Fruit fly (Drosophila melanogaster) whole organism, prepupa: ENCODE data around the gene ea.
A peak's percentile ranks its signal among the peaks of the same experiment; 100 is the strongest.

Source experiments
- Blimp-1 ChIP-seq: fragments of 200-800 bp; sonication (Bioruptor generic); optimal IDR thresholded peaks from 3 replicates; lab custom pipeline; 2017; ENCODE audit warnings: missing biosample characterization, missing genetic modification characterization, mild to moderate bottlenecking, moderate library complexity, missing genetic modification reagents
- CG10631 ChIP-seq: fragments of 200-800 bp; sonication (Bioruptor generic); optimal IDR thresholded peaks from 2 replicates; lab custom pipeline; 2016; ENCODE audit warnings: missing biosample characterization, missing genetic modification characterization
- CG10669 ChIP-seq: fragments of 200-800 bp; sonication (Bioruptor generic); optimal IDR thresholded peaks from 3 replicates; lab custom pipeline; 2018; ENCODE audit warnings: missing biosample characterization, mild to moderate bottlenecking, missing genetic modification characterization, moderate library complexity
- CG1621 ChIP-seq: fragments of 200-800 bp; sonication (Bioruptor generic); optimal IDR thresholded peaks from 3 replicates; lab custom pipeline; 2018; ENCODE audit warnings: missing biosample characterization, mild to moderate bottlenecking, missing genetic modification characterization
- CG3032 ChIP-seq: fragments of 200-800 bp; optimal IDR thresholded peaks from 2 replicates; lab custom pipeline; 2019; ENCODE audit warnings: missing biosample characterization, mild to moderate bottlenecking, missing genetic modification characterization, moderate library complexity
- CG34406 ChIP-seq: fragments of 200-800 bp; sonication (Bioruptor generic); optimal IDR thresholded peaks from 3 replicates; lab custom pipeline; 2016; ENCODE audit warnings: missing biosample characterization, missing genetic modification characterization
- CG4318 ChIP-seq: fragments of 200-800 bp; sonication (Bioruptor generic); optimal IDR thresholded peaks from 3 replicates; lab custom pipeline; 2017; ENCODE audit warnings: missing biosample characterization, mild to moderate bottlenecking, missing genetic modification characterization
- CG6163 ChIP-seq: fragments of 200-800 bp; sonication (Bioruptor generic); IDR thresholded peaks from 3 replicates; pipeline ENCODE4 v1.3.6; 2022; ENCODE audit warnings: missing biosample characterization, missing genetic modification characterization
- CG6276 ChIP-seq: fragments of 200-800 bp; sonication (Bioruptor generic); optimal IDR thresholded peaks from 2 replicates; lab custom pipeline; 2017; ENCODE audit warnings: missing biosample characterization, mild to moderate bottlenecking, missing genetic modification characterization
- CG7368 ChIP-seq: fragments of 200-800 bp; sonication (Bioruptor generic); optimal IDR thresholded peaks from 3 replicates; lab custom pipeline; 2016; ENCODE audit warnings: missing biosample characterization, missing genetic modification characterization
- CG9139 ChIP-seq: fragments of 200-800 bp; sonication (Bioruptor generic); optimal IDR thresholded peaks from 3 replicates; lab custom pipeline; 2017; ENCODE audit warnings: missing biosample characterization, mild to moderate bottlenecking, missing genetic modification characterization
- Eip78C ChIP-seq: fragments of 200-800 bp; sonication (Bioruptor generic); peaks from one replicate; lab custom pipeline; 2016; ENCODE audit warnings: missing biosample characterization, missing genetic modification characterization
- Ets96B ChIP-seq: fragments of 200-800 bp; optimal IDR thresholded peaks from 2 replicates; lab custom pipeline; 2019; ENCODE audit warnings: missing biosample characterization, mild to moderate bottlenecking, missing genetic modification characterization, moderate library complexity
- Hr38 ChIP-seq: sonication (Bioruptor generic); optimal IDR thresholded peaks from 2 replicates; lab custom pipeline; 2016; ENCODE audit warnings: missing biosample characterization, missing genetic modification characterization
- Hr39 ChIP-seq: fragments of 200-800 bp; sonication (Bioruptor generic); optimal IDR thresholded peaks from 2 replicates; lab custom pipeline; 2016; ENCODE audit warnings: missing biosample characterization, missing genetic modification characterization
- OdsH ChIP-seq: fragments of 200-800 bp; sonication (Bioruptor generic); optimal IDR thresholded peaks from 3 replicates; lab custom pipeline; 2016; ENCODE audit warnings: missing biosample characterization, missing genetic modification characterization
- Sox14 ChIP-seq: fragments of 200-800 bp; sonication (Bioruptor generic); optimal IDR thresholded peaks from 3 replicates; lab custom pipeline; 2016; ENCODE audit warnings: missing biosample characterization, missing genetic modification characterization
- Sox15 ChIP-seq: fragments of 200-800 bp; sonication (Bioruptor generic); optimal IDR thresholded peaks from 3 replicates; lab custom pipeline; 2016; ENCODE audit warnings: missing biosample characterization, missing genetic modification characterization
- cyc ChIP-seq: fragments of 200-800 bp; sonication (Bioruptor generic); optimal IDR thresholded peaks from 3 replicates; lab custom pipeline; 2016; ENCODE audit warnings: missing biosample characterization, missing genetic modification characterization
- eg ChIP-seq: fragments of 200-800 bp; sonication (Bioruptor generic); IDR thresholded peaks from 3 replicates; pipeline ENCODE4 v1.3.6; 2022; ENCODE audit warnings: missing biosample characterization, missing genetic modification characterization
- esn ChIP-seq: fragments of 200-800 bp; sonication (Bioruptor generic); optimal IDR thresholded peaks from 2 replicates; lab custom pipeline; 2016; ENCODE audit warnings: missing biosample characterization, mild to moderate bottlenecking, missing genetic modification characterization, moderate library complexity
- fd85E ChIP-seq: fragments of 200-800 bp; sonication (Bioruptor generic); optimal IDR thresholded peaks from 3 replicates; lab custom pipeline; 2016; ENCODE audit warnings: missing biosample characterization, missing genetic modification characterization
- fkh ChIP-seq: fragments of 200-800 bp; sonication (Bioruptor generic); optimal IDR thresholded peaks from 3 replicates; lab custom pipeline; 2017; ENCODE audit warnings: missing biosample characterization, mild to moderate bottlenecking, missing genetic modification characterization, moderate library complexity
- lz ChIP-seq: fragments of 200-800 bp; sonication (Bioruptor generic); optimal IDR thresholded peaks from 3 replicates; lab custom pipeline; 2016; ENCODE audit warnings: missing biosample characterization, missing genetic modification characterization
- pdm3 ChIP-seq: fragments of 200-800 bp; sonication (Bioruptor generic); optimal IDR thresholded peaks from 3 replicates; lab custom pipeline; 2016; ENCODE audit warnings: missing biosample characterization, missing genetic modification characterization
- salr ChIP-seq, 2 experiments: fragments of 200-800 bp; sonication (Bioruptor generic); optimal IDR thresholded peaks; 3 replicates each; lab custom pipeline; 2016 to 2018; ENCODE audit warnings: missing biosample characterization in 2 of 2, missing genetic modification characterization in 2 of 2, mild to moderate bottlenecking in 1 of 2
- spab ChIP-seq: fragments of 200-800 bp; sonication (Bioruptor generic); optimal IDR thresholded peaks from 2 replicates; lab custom pipeline; 2017; ENCODE audit warnings: missing biosample characterization, mild to moderate bottlenecking, missing genetic modification characterization, missing genetic modification reagents
- svp ChIP-seq: fragments of 200-800 bp; sonication (Bioruptor generic); peaks from one replicate; lab custom pipeline; 2016; ENCODE audit warnings: missing biosample characterization, missing genetic modification characterization
- topi ChIP-seq: fragments of 200-800 bp; sonication (Bioruptor generic); optimal IDR thresholded peaks from 3 replicates; lab custom pipeline; 2016; ENCODE audit warnings: missing biosample characterization, missing genetic modification characterization
- vri ChIP-seq: fragments of 200-800 bp; sonication (Bioruptor generic); optimal IDR thresholded peaks from 3 replicates; lab custom pipeline; 2016; ENCODE audit warnings: missing biosample characterization, mild to moderate bottlenecking, missing genetic modification characterization

ea gene

dm6 chr3R:15286024-15286692, 42.4 kb upstream of the ea start:
- TF ChIP-seq CG10669 (GFP tag; lab: Kevin White, UChicago) (peak; percentile 40), esn (GFP tag; lab: Kevin White, UChicago) (no peak)
- TF ChIP-seq, all 60 proteins: peak for 1

DNA sequence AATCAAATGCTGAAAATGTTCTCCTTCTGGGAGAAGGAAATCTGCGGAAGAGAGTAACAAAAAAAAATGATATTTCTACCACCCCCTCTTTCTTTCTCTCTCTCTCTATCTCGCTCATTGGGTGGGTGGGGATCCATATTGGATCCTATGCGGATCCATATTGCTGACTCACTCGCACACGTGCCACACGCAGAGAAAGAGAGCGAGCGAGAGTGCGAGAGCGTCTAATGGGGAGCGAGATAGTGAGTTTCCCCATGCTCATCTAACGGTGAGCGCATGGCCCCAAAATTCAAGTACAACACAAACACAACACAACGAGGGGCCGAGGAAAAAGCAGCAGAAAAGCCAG, 41.9 kb upstream of the ea start:
- TF ChIP-seq CG6276 (GFP tag; lab: Kevin White, UChicago) (peak; percentile 31), CG7368 (no peak)
- TF ChIP-seq, all 60 proteins: peak for 1

dm6 chr3R:15287763-15288162, 40.8 kb upstream of the ea start:
- TF ChIP-seq CG3032 (tag; lab: Kevin White, UChicago) (peak; percentile 1), Sox15 (GFP tag; lab: Kevin White, UChicago) (no peak), Blimp-1 (GFP tag; lab: Kevin White, UChicago) (no peak), salr (GFP tag; optimal IDR thresholded peaks at IDR 0.05; lab: Kevin White, UChicago) (no peak), Eip78C (peak; percentile 0), OdsH (GFP tag; lab: Kevin White, UChicago) (no peak), cyc (GFP tag; lab: Kevin White, UChicago) (no peak), fd85E (GFP tag; lab: Kevin White, UChicago) (no peak), CG9139 (GFP tag; lab: Kevin White, UChicago) (no peak), topi (GFP tag; lab: Kevin White, UChicago) (no peak), Hr39 (GFP tag; lab: Kevin White, UChicago) (peak; percentile 5), Sox14 (peak; percentile 4), esn (GFP tag; lab: Kevin White, UChicago) (peak; percentile 14), spab (GFP tag; lab: Kevin White, UChicago) (no peak), CG34406 (GFP tag; lab: Kevin White, UChicago) (no peak)

- TF ChIP-seq svp (GFP tag; lab: Kevin White, UChicago) = no peak
- TF ChIP-seq topi (GFP tag; lab: Kevin White, UChicago) = no peak
- TF ChIP-seq Hr38 (GFP tag; lab: Kevin White, UChicago) = no peak
- no peak for TF ChIP-seq CG7368
- TF ChIP-seq cyc (GFP tag; lab: Kevin White, UChicago) = no peak
- TF ChIP-seq Hr39 (GFP tag; lab: Kevin White, UChicago) = no peak
- TF ChIP-seq CG10669 (GFP tag; lab: Kevin White, UChicago) = no peak
- TF ChIP-seq CG34406 (GFP tag; lab: Kevin White, UChicago) = no peak
- no peak for TF ChIP-seq Ets96B
- TF ChIP-seq CG10631 (GFP tag; lab: Kevin White, UChicago) = no peak
- TF ChIP-seq CG6163 (GFP tag; lab: Robert Waterston, UW) = no peak
- no peak for TF ChIP-seq vri (GFP tag; lab: Kevin White, UChicago)
- no peak for TF ChIP-seq CG4318 (GFP tag; lab: Kevin White, UChicago)
These were observed 39.7 kb upstream of the ea start for dm6 chr3R:15288802-15289201.

DNA sequence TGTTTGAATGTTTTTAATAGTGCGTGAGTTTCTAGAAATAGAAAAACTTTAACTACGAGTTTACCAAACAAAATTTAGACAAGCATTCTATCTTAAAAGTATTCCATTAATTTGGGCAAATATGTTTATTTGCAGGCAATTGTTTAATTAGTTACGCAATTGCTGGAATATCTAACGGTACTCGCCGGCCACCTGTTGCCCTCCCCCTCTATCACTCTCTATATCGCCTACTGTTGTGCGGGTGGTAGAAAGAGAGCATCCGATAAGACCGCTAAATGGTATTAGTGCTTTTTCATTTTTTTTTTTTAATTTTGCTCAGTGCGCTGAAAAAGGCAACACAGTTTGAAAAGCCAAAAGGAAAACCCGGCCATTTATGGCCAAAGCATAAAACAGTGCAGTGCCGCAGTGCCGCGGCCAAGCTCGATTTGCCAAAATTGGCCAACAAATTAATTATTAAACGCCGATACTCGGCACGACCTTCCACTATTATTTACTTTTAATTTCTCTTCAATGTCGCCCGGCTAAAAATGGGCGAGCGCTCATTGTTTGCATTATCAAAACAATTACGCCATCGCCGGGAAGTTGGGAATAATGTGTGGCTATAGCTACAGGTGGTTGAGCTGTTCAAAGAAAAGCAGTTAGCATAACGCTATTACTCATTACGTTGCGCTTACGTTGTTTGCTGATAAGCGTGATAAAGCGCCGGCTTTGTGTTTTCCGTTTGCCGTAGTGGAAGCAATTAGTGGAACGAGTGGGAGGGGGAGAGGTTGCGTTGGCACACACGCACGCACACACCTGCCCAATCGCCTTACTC, 38.5 kb upstream of the ea start:
- TF ChIP-seq svp (GFP tag; lab: Kevin White, UChicago) = peak; percentile 34
- no peak for TF ChIP-seq CG9139 (GFP tag; lab: Kevin White, UChicago)
- TF ChIP-seq lz = no peak
- TF ChIP-seq CG7368 = no peak
- TF ChIP-seq CG3032 (tag; lab: Kevin White, UChicago) = no peak
- TF ChIP-seq eg (GFP tag; lab: Robert Waterston, UW) = no peak
- TF ChIP-seq fkh (GFP tag; lab: Kevin White, UChicago) = peak; percentile 70
- TF ChIP-seq vri (GFP tag; lab: Kevin White, UChicago) = peak; percentile 47
- peak; percentile 15 for TF ChIP-seq CG1621
- TF ChIP-seq pdm3 (GFP tag; lab: Kevin White, UChicago) = no peak
